Worm (Caenorhabditis elegans) whole organism, L2 larva: ENCODE results near the gene srv-26.

ENCODE experiments used
- C34F6.9 ChIP-seq: fragments of 150-350 bp; optimal IDR thresholded peaks from 2 replicates; lab custom pipeline; 2014; ENCODE audit warnings: missing biosample characterization, missing genetic modification characterization
- F13H6.1 ChIP-seq: sonication (generic microtip); optimal IDR thresholded peaks from 2 replicates; lab custom pipeline; 2016; ENCODE audit warnings: missing genetic modification characterization, missing compliant biosample characterization
- R02D3.7 ChIP-seq: fragments of 150-350 bp; optimal IDR thresholded peaks from 2 replicates; lab custom pipeline; 2014; ENCODE audit warnings: missing biosample characterization, missing genetic modification characterization
- Y55F3AM.14 ChIP-seq: fragments of 200-800 bp; sonication (Bioruptor generic); optimal IDR thresholded peaks from 2 replicates; lab custom pipeline; 2018; ENCODE audit warnings: mild to moderate bottlenecking, missing genetic modification characterization, missing compliant biosample characterization
- ZK546.5 ChIP-seq: sonication (generic microtip); optimal IDR thresholded peaks from 2 replicates; lab custom pipeline; 2017; ENCODE audit warnings: missing biosample characterization, missing genetic modification characterization
- alr-1 ChIP-seq: fragments of 150-350 bp; optimal IDR thresholded peaks from 2 replicates; lab custom pipeline; 2014; ENCODE audit warnings: missing biosample characterization, missing genetic modification characterization
- ama-1 ChIP-seq: fragments of 150-350 bp; optimal IDR thresholded peaks from 2 replicates; lab custom pipeline; 2018; ENCODE audit warnings: inconsistent platforms
- blmp-1 ChIP-seq: sonication (generic microtip); optimal IDR thresholded peaks from 2 replicates; lab custom pipeline; 2017; ENCODE audit warnings: missing genetic modification characterization, mild to moderate bottlenecking, missing compliant biosample characterization, antibody characterized with exemption, moderate library complexity; ENCODE audit not compliant: insufficient read depth
- ceh-16 ChIP-seq: fragments of 150-350 bp; optimal IDR thresholded peaks from 2 replicates; lab custom pipeline; 2014; ENCODE audit warnings: missing biosample characterization, missing genetic modification characterization
- ceh-82 ChIP-seq: fragments of 150-350 bp; optimal IDR thresholded peaks from 2 replicates; lab custom pipeline; 2014; ENCODE audit warnings: missing biosample characterization, missing genetic modification characterization
- crh-2 ChIP-seq: sonication (generic microtip); optimal IDR thresholded peaks from 2 replicates; lab custom pipeline; 2017; ENCODE audit warnings: missing biosample characterization, missing genetic modification characterization
- dmd-4 ChIP-seq: sonication (generic microtip); optimal IDR thresholded peaks from 2 replicates; lab custom pipeline; 2017; ENCODE audit warnings: missing biosample characterization, missing genetic modification characterization
- egl-27 ChIP-seq: sonication (generic microtip); optimal IDR thresholded peaks from 3 replicates; lab custom pipeline; 2017; ENCODE audit warnings: missing biosample characterization, missing genetic modification reagents, missing genetic modification characterization
- elt-1 ChIP-seq: fragments of 150-350 bp; optimal IDR thresholded peaks from 2 replicates; lab custom pipeline; 2014; ENCODE audit warnings: missing biosample characterization, missing genetic modification characterization
- elt-3 ChIP-seq: sonication (generic microtip); optimal IDR thresholded peaks from 2 replicates; lab custom pipeline; 2017; ENCODE audit warnings: missing biosample characterization, missing genetic modification characterization
- fos-1 ChIP-seq: fragments of 150-350 bp; optimal IDR thresholded peaks from 2 replicates; lab custom pipeline; 2014; ENCODE audit warnings: missing biosample characterization, missing genetic modification characterization
- gmeb-1 ChIP-seq: fragments of 150-350 bp; optimal IDR thresholded peaks from 2 replicates; lab custom pipeline; 2014; ENCODE audit warnings: missing biosample characterization, missing genetic modification characterization
- lin-11 ChIP-seq: fragments of 150-350 bp; sonication (generic microtip); optimal IDR thresholded peaks from 2 replicates; lab custom pipeline; 2014; ENCODE audit warnings: missing biosample characterization, missing genetic modification characterization, inconsistent platforms, mixed read lengths
- lin-13 ChIP-seq: fragments of 150-350 bp; optimal IDR thresholded peaks from 2 replicates; lab custom pipeline; 2014; ENCODE audit warnings: missing biosample characterization, missing genetic modification reagents, missing genetic modification characterization
- lin-39 ChIP-seq: fragments of 150-350 bp; optimal IDR thresholded peaks from 2 replicates; lab custom pipeline; 2014; ENCODE audit warnings: missing biosample characterization, missing genetic modification reagents, missing genetic modification characterization
- lsy-2 ChIP-seq, 2 experiments: fragments of 150-350 bp in 1 of 2; sonication (generic microtip) in 1 of 2; optimal IDR thresholded peaks; 2 replicates each; lab custom pipeline; 2014 to 2017; ENCODE audit warnings: missing biosample characterization in 2 of 2, missing genetic modification characterization in 2 of 2
- mab-5 ChIP-seq: fragments of 150-350 bp; optimal IDR thresholded peaks from 2 replicates; lab custom pipeline; 2014; ENCODE audit warnings: missing biosample characterization, missing genetic modification characterization
- mbf-1 ChIP-seq: sonication (generic microtip); optimal IDR thresholded peaks from 2 replicates; lab custom pipeline; 2017; ENCODE audit warnings: missing biosample characterization, missing genetic modification characterization
- mdl-1 ChIP-seq, 2 experiments: fragments of 150-350 bp in 1 of 2; sonication (generic microtip) in 1 of 2; optimal IDR thresholded peaks; 2 replicates each; lab custom pipeline; 2017; ENCODE audit warnings: missing biosample characterization in 2 of 2, missing genetic modification characterization in 2 of 2
- nhr-10 ChIP-seq: sonication (generic microtip); optimal IDR thresholded peaks from 2 replicates; lab custom pipeline; 2017; ENCODE audit warnings: missing biosample characterization, missing genetic modification characterization
- nhr-11 ChIP-seq: fragments of 150-350 bp; optimal IDR thresholded peaks from 2 replicates; lab custom pipeline; 2014; ENCODE audit warnings: missing biosample characterization, missing genetic modification characterization
- nhr-12 ChIP-seq: fragments of 150-350 bp; optimal IDR thresholded peaks from 2 replicates; lab custom pipeline; 2014; ENCODE audit warnings: missing biosample characterization, missing genetic modification characterization
- nhr-129 ChIP-seq: fragments of 150-350 bp; optimal IDR thresholded peaks from 2 replicates; lab custom pipeline; 2014; ENCODE audit warnings: missing biosample characterization, missing genetic modification characterization
- nhr-21 ChIP-seq: fragments of 150-350 bp; optimal IDR thresholded peaks from 2 replicates; lab custom pipeline; 2014; ENCODE audit warnings: missing biosample characterization, missing genetic modification characterization
- nhr-23 ChIP-seq: fragments of 150-350 bp; optimal IDR thresholded peaks from 2 replicates; lab custom pipeline; 2014; ENCODE audit warnings: missing biosample characterization, missing genetic modification reagents, missing genetic modification characterization
- nhr-237 ChIP-seq: fragments of 150-350 bp; optimal IDR thresholded peaks from 2 replicates; lab custom pipeline; 2014; ENCODE audit warnings: missing biosample characterization, missing genetic modification characterization
- nhr-25 ChIP-seq: fragments of 150-350 bp; sonication (generic microtip); optimal IDR thresholded peaks from 3 replicates; lab custom pipeline; 2014; ENCODE audit warnings: missing biosample characterization, missing genetic modification characterization
- nhr-6 ChIP-seq: fragments of 150-350 bp; optimal IDR thresholded peaks from 2 replicates; lab custom pipeline; 2014; ENCODE audit warnings: missing biosample characterization, missing genetic modification characterization
- nhr-77 ChIP-seq: fragments of 150-350 bp; optimal IDR thresholded peaks from 2 replicates; lab custom pipeline; 2014; ENCODE audit warnings: missing biosample characterization, missing genetic modification characterization
- peb-1 ChIP-seq: fragments of 150-350 bp; optimal IDR thresholded peaks from 2 replicates; lab custom pipeline; 2014; ENCODE audit warnings: missing biosample characterization, missing genetic modification characterization
- sem-4 ChIP-seq: fragments of 150-350 bp; optimal IDR thresholded peaks from 2 replicates; lab custom pipeline; 2014; ENCODE audit warnings: missing biosample characterization, missing genetic modification reagents, missing genetic modification characterization
- skn-1 ChIP-seq: sonication (generic microtip); optimal IDR thresholded peaks from 2 replicates; lab custom pipeline; 2017; ENCODE audit warnings: missing biosample characterization, missing genetic modification characterization
- sma-3 ChIP-seq: sonication (generic microtip); optimal IDR thresholded peaks from 2 replicates; lab custom pipeline; 2016; ENCODE audit warnings: missing genetic modification reagents, missing genetic modification characterization, missing compliant biosample characterization
- sma-9 ChIP-seq, 2 experiments: fragments of 150-350 bp in 1 of 2; sonication (generic microtip) in 1 of 2; optimal IDR thresholded peaks; 2 replicates each; lab custom pipeline; 2014 to 2016; ENCODE audit warnings: missing genetic modification characterization in 2 of 2, mild to moderate bottlenecking in 1 of 2, missing biosample characterization in 1 of 2, missing compliant biosample characterization in 1 of 2, missing genetic modification reagents in 1 of 2, moderate library complexity in 1 of 2
- snpc-4 ChIP-seq: fragments of 150-350 bp; optimal IDR thresholded peaks from 2 replicates; lab custom pipeline; 2014; ENCODE audit warnings: missing biosample characterization, missing genetic modification characterization
- unc-39 ChIP-seq: fragments of 150-350 bp; optimal IDR thresholded peaks from 2 replicates; lab custom pipeline; 2014; ENCODE audit warnings: missing biosample characterization, missing genetic modification characterization
- unc-55 ChIP-seq: fragments of 150-350 bp; sonication (generic microtip); optimal IDR thresholded peaks from 3 replicates; lab custom pipeline; 2014; ENCODE audit warnings: missing biosample characterization, missing genetic modification reagents, missing genetic modification characterization
- unc-62 ChIP-seq: fragments of 150-350 bp; optimal IDR thresholded peaks from 2 replicates; lab custom pipeline; 2014; ENCODE audit warnings: missing biosample characterization, missing genetic modification reagents, missing genetic modification characterization
- zag-1 ChIP-seq: fragments of 150-350 bp; optimal IDR thresholded peaks from 2 replicates; lab custom pipeline; 2014; ENCODE audit warnings: missing biosample characterization, missing genetic modification characterization
- ztf-1 ChIP-seq: fragments of 200-800 bp; sonication (Bioruptor generic); conservative IDR thresholded peaks from 2 replicates; pipeline ENCODE4 v1.3.6; 2022; ENCODE audit warnings: missing genetic modification characterization, missing compliant biosample characterization
- ztf-11 ChIP-seq: sonication (generic microtip); optimal IDR thresholded peaks from 2 replicates; lab custom pipeline; 2017; ENCODE audit warnings: missing biosample characterization, missing genetic modification characterization
- ztf-4 ChIP-seq: fragments of 150-350 bp; optimal IDR thresholded peaks from 2 replicates; lab custom pipeline; 2014; ENCODE audit warnings: missing biosample characterization, missing genetic modification characterization

The srv-26 gene

ce11 chrIV:6321667-6322066, 20.0 kb upstream of the srv-26 start, which contains the start of gene Y73B6BL.29:
Gene Y73B6BL.29, plus strand, starts transcription at chrIV:6321929.
- peak; percentile 8 for TF ChIP-seq ceh-82 (tag; lab: Kevin White, UChicago)
- TF ChIP-seq nhr-25 (tag; lab: Kevin White, UChicago), result peak; percentile 94
- TF ChIP-seq sem-4, result peak; percentile 80
- peak; percentile 38 for TF ChIP-seq ama-1 (lab: Kevin White, UChicago)
- TF ChIP-seq sma-9 (GFP tag; optimal IDR thresholded peaks at IDR 0.05; lab: Kevin White, UChicago), result peak; percentile 98
- no peak for TF ChIP-seq sma-9 (tag; optimal IDR thresholded peaks at IDR 0.05; lab: Kevin White, UChicago)
- peak; percentile 93 for TF ChIP-seq C34F6.9 (tag; lab: Kevin White, UChicago)
- peak; percentile 81 for TF ChIP-seq snpc-4 (tag; lab: Kevin White, UChicago)
- TF ChIP-seq nhr-129, result no peak
- TF ChIP-seq nhr-23, result no peak
- peak; percentile 90 for TF ChIP-seq lin-13 (GFP tag; lab: Kevin White, UChicago)
- no peak for TF ChIP-seq peb-1 (tag; lab: Kevin White, UChicago)
- TF ChIP-seq ztf-4 (tag; lab: Kevin White, UChicago), result peak; percentile 88
- TF ChIP-seq elt-1 (tag; lab: Kevin White, UChicago), result no peak
- TF ChIP-seq alr-1, result no peak
- TF ChIP-seq R02D3.7 (tag; lab: Kevin White, UChicago), result peak; percentile 71
- no peak for TF ChIP-seq nhr-10 (tag; lab: Kevin White, UChicago)
- TF ChIP-seq sma-3, result peak; percentile 94
- no peak for TF ChIP-seq ztf-1 (GFP tag; lab: Robert Waterston, UW)
- peak; percentile 42 for TF ChIP-seq nhr-77 (tag; lab: Kevin White, UChicago)
- TF ChIP-seq egl-27 (tag; lab: Kevin White, UChicago), result peak; percentile 84
- TF ChIP-seq gmeb-1 (tag; lab: Kevin White, UChicago), result peak; percentile 98
- peak; percentile 73 for TF ChIP-seq lin-11
- TF ChIP-seq zag-1 (tag; lab: Kevin White, UChicago), result peak; percentile 34
- peak; percentile 89 for TF ChIP-seq F13H6.1
- peak; percentile 88 to 95 for TF ChIP-seq lsy-2 (tag; optimal IDR thresholded peaks at IDR 0.05; lab: Kevin White, UChicago)
- TF ChIP-seq ceh-16 (tag; lab: Kevin White, UChicago), result peak; percentile 69
- peak; percentile 86 for TF ChIP-seq nhr-21 (tag; lab: Kevin White, UChicago)
- peak; percentile 66 for TF ChIP-seq mab-5
- TF ChIP-seq ztf-11 (tag; lab: Kevin White, UChicago), result no peak
- TF ChIP-seq skn-1 (tag; lab: Kevin White, UChicago), result no peak
- peak; percentile 95 for TF ChIP-seq crh-2 (tag; lab: Kevin White, UChicago)
- TF ChIP-seq Y55F3AM.14, result peak; percentile 23
- TF ChIP-seq nhr-12, result no peak
- TF ChIP-seq mbf-1 (tag; lab: Kevin White, UChicago), result no peak
- no peak for TF ChIP-seq lin-39 (tag; lab: Kevin White, UChicago)
- no peak for TF ChIP-seq elt-3 (tag; lab: Kevin White, UChicago)
- peak; percentile 94 for TF ChIP-seq nhr-6 (tag; lab: Kevin White, UChicago)
- peak in 1 of 2 experiments; percentile 25 for TF ChIP-seq mdl-1 (tag; optimal IDR thresholded peaks at IDR 0.05; lab: Kevin White, UChicago)
- no peak for TF ChIP-seq nhr-11 (tag; lab: Kevin White, UChicago)
- TF ChIP-seq fos-1 (tag; lab: Kevin White, UChicago), result peak; percentile 57
- no peak for TF ChIP-seq nhr-237 (tag; lab: Kevin White, UChicago)
- TF ChIP-seq dmd-4 (tag; lab: Kevin White, UChicago), result peak; percentile 32
- no peak for TF ChIP-seq unc-39 (tag; lab: Kevin White, UChicago)
- TF ChIP-seq unc-55 (GFP tag; lab: Kevin White, UChicago), result peak; percentile 98
- peak; percentile 89 for TF ChIP-seq ZK546.5
- TF ChIP-seq unc-62 (GFP tag; lab: Kevin White, UChicago), result no peak
- TF ChIP-seq blmp-1 (tag; lab: Kevin White, UChicago), result peak; percentile 44
